Worm (Caenorhabditis elegans): ENCODE data around the gene dpy-19.

The dpy-19 gene

ce11 chrIII:8689143-8689542 is 21.9 kb upstream of the dpy-19 start:
- TF ChIP-seq unc-130 (GFP tag; optimal IDR thresholded peaks at IDR 0.05) (peak; percentile 45), ces-1 (GFP tag; optimal IDR thresholded peaks at IDR 0.05) (no peak)

DNA sequence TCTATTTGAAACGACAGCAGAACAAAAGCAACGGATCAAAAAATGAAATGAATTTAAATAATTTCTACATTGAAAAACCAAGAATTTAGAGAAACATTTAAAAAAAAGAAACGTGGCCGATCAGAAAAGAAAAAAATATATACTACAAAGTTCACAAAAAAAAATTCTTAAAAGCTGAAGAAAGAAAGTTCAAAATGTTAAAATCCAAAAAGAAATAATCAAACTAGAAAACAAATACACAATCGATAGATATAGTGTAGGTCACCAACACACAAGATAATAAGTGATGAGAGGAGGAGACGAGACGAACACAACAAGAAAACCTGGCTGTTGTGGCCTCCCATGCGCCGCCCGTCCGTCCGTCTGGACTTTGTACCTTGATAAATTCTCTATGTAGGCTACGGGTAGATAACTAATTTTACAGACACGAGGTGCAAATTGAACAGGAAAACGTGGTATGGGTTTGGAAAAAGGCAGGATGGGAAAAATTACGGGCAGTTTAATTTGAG is 21.2 kb upstream of the dpy-19 start, which contains the start of gene hadb-1:
Gene hadb-1 (minus strand): TSS at position 51 of the 509 bp plus-strand sequence.
- TF ChIP-seq nhr-41 (GFP tag; IDR thresholded peaks at IDR 0.05) (no peak), nhr-11 (tag; optimal IDR thresholded peaks at IDR 0.05) (peak; percentile 82), lin-13 (GFP tag; optimal IDR thresholded peaks at IDR 0.05) (no peak), lim-7 (GFP tag; IDR thresholded peaks at IDR 0.05) (no peak), unc-39 (tag; optimal IDR thresholded peaks at IDR 0.05) (no peak), mep-1 (tag; optimal IDR thresholded peaks at IDR 0.05) (peak; percentile 65), dmd-6 (GFP tag; IDR thresholded peaks at IDR 0.05) (peak; percentile 49), tra-1 (GFP tag; IDR thresholded peaks at IDR 0.05) (0 out of 2 replicates have a peak, but pooled peaks have one; percentile 40), daf-16 (GFP tag; optimal IDR thresholded peaks at IDR 0.05) (no peak), daf-16 (tag; optimal IDR thresholded peaks at IDR 0.05) (peak; percentile 77), T26A8.4 (GFP tag; IDR thresholded peaks at IDR 0.05) (no peak), mxl-3 (GFP tag; optimal IDR thresholded peaks at IDR 0.05) (peak; percentile 89), T20F7.1 (GFP tag; optimal IDR thresholded peaks at IDR 0.05) (peak; percentile 37), mdl-1 (tag; optimal IDR thresholded peaks at IDR 0.05) (peak in 1 of 2 experiments; percentile 68), zip-11 (GFP tag; IDR thresholded peaks at IDR 0.05) (no peak), saeg-2 (GFP tag; IDR thresholded peaks at IDR 0.05) (no peak), lir-3 (tag; optimal IDR thresholded peaks at IDR 0.05) (no peak), nhr-28 (tag; optimal IDR thresholded peaks at IDR 0.05) (peak; percentile 96), zfp-2 (tag; optimal IDR thresholded peaks at IDR 0.05) (no peak), hlh-30 (tag; optimal IDR thresholded peaks at IDR 0.05; ENCODE audit: insufficient read depth) (peak; percentile 81), lin-1 (GFP tag; IDR thresholded peaks at IDR 0.05) (no peak), lin-15B (tag; optimal IDR thresholded peaks at IDR 0.05) (no peak), hlh-11 (tag; optimal IDR thresholded peaks at IDR 0.05) (peak; percentile 79), fos-1 (tag; optimal IDR thresholded peaks at IDR 0.05) (no peak), sdz-12 (GFP tag; optimal IDR thresholded peaks at IDR 0.05) (no peak), ceh-28 (tag; optimal IDR thresholded peaks at IDR 0.05) (peak; percentile 25), dve-1 (tag; optimal IDR thresholded peaks at IDR 0.05; ENCODE audit: insufficient read depth) (peak; percentile 71), zfp-3 (GFP tag; conservative IDR thresholded peaks at IDR 0.05) (0 out of 2 replicates have a peak, but pooled peaks have one; percentile 7), nhr-10 (tag; optimal IDR thresholded peaks at IDR 0.05) (no peak), vab-7 (GFP tag; IDR thresholded peaks at IDR 0.05) (no peak)

ce11 chrIII:8685590-8686240 is 18.4 kb upstream of the dpy-19 start:
- TF ChIP-seq mdt-29 (GFP tag; IDR thresholded peaks at IDR 0.05): 0 out of 2 replicates have a peak, but pooled peaks have one; percentile 50
- TF ChIP-seq snpc-4 (tag; optimal IDR thresholded peaks at IDR 0.05): no peak
- TF ChIP-seq ceh-44 (GFP tag; IDR thresholded peaks at IDR 0.05): no peak
- TF ChIP-seq aha-1 (tag): peak; percentile 93
- no peak for TF ChIP-seq ZK546.5 (tag; optimal IDR thresholded peaks at IDR 0.05)
- no peak for TF ChIP-seq skn-1 (tag; optimal IDR thresholded peaks at IDR 0.05)
- TF ChIP-seq ama-1 (optimal IDR thresholded peaks at IDR 0.05): no peak
- peak; percentile 69; the same call in 1 of the 2 replicates for TF ChIP-seq pha-4 (GFP tag; IDR thresholded peaks at IDR 0.05)
- no peak for TF ChIP-seq pha-4 (tag; optimal IDR thresholded peaks at IDR 0.05)
- no peak for TF ChIP-seq hlh-30 (tag; optimal IDR thresholded peaks at IDR 0.05; ENCODE audit: insufficient read depth)
- peak; percentile 18; the same call in 1 of the 2 replicates for TF ChIP-seq nhr-42 (GFP tag; IDR thresholded peaks at IDR 0.05)
- peak; percentile 55 for TF ChIP-seq nhr-102 (tag; optimal IDR thresholded peaks at IDR 0.05)
- TF ChIP-seq ztf-11 (tag; optimal IDR thresholded peaks at IDR 0.05): no peak
- no peak for TF ChIP-seq fkh-10 (GFP tag; optimal IDR thresholded peaks at IDR 0.05)
- peak; percentile 27 for TF ChIP-seq mep-1 (tag; optimal IDR thresholded peaks at IDR 0.05)
- no peak for TF ChIP-seq unc-130 (GFP tag; optimal IDR thresholded peaks at IDR 0.05)
- peak; percentile 71; the same call in 1 of the 2 replicates for TF ChIP-seq zfp-3 (GFP tag; conservative IDR thresholded peaks at IDR 0.05)
- TF ChIP-seq Y75B8A.6 (GFP tag; IDR thresholded peaks at IDR 0.05): 0 out of 2 replicates have a peak, but pooled peaks have one; percentile 37
- peak; percentile 34; the same call in 1 of the 2 replicates for TF ChIP-seq ctbp-1 (GFP tag; IDR thresholded peaks at IDR 0.05)
- TF ChIP-seq nhr-111 (GFP tag; optimal IDR thresholded peaks at IDR 0.05): peak; percentile 29
- no peak for TF ChIP-seq F37D6.2 (tag; optimal IDR thresholded peaks at IDR 0.05)

Measured in whole organism, L4 larva.